Fruit fly (Drosophila melanogaster) whole organism, embryonic: Measurements from ENCODE around the gene CG42820.

ENCODE experiments used
- Aef1 ChIP-seq: fragments of 200-800 bp; sonication (Bioruptor generic); IDR thresholded peaks from 3 replicates; pipeline ENCODE4 v1.3.6; 2022; ENCODE audit warnings: missing biosample characterization, missing genetic modification characterization
- Asciz ChIP-seq: fragments of 200-800 bp; sonication (Bioruptor generic); optimal IDR thresholded peaks from 2 replicates; lab custom pipeline; 2017; ENCODE audit warnings: missing biosample characterization, mild to moderate bottlenecking, missing genetic modification characterization, missing genetic modification reagents
- Awh ChIP-seq: fragments of 200-800 bp; sonication (Bioruptor generic); IDR thresholded peaks from 2 replicates; pipeline ENCODE4, ENCODE4 v1.3.6; 2022; ENCODE audit warnings: missing biosample characterization, missing genetic modification characterization
- B-H1 ChIP-seq: fragments of 200-800 bp; sonication (Bioruptor generic); IDR thresholded peaks from 3 replicates; pipeline ENCODE4 v1.3.6; 2022; ENCODE audit warnings: missing biosample characterization, missing genetic modification characterization
- BEAF-32 ChIP-seq: fragments of 200-800 bp; sonication (Bioruptor generic); optimal IDR thresholded peaks from 3 replicates; lab custom pipeline; 2017; ENCODE audit warnings: missing biosample characterization, missing genetic modification characterization, mild to moderate bottlenecking, moderate library complexity, missing genetic modification reagents
- Blimp-1 ChIP-seq: fragments of 200-800 bp; sonication (Bioruptor generic); optimal IDR thresholded peaks from 3 replicates; lab custom pipeline; 2018; ENCODE audit warnings: missing biosample characterization, missing genetic modification characterization, mild to moderate bottlenecking, moderate library complexity, missing genetic modification reagents
- CG1024 ChIP-seq: fragments of 200-800 bp; sonication (Bioruptor generic); IDR thresholded peaks from 2 replicates; pipeline ENCODE4 v1.3.6; 2022; ENCODE audit warnings: missing biosample characterization, missing genetic modification characterization
- CG11504 ChIP-seq: fragments of 200-800 bp; sonication (Bioruptor generic); optimal IDR thresholded peaks from 3 replicates; lab custom pipeline; 2019; ENCODE audit warnings: missing biosample characterization, mild to moderate bottlenecking, missing genetic modification characterization, moderate library complexity
- CG14014 ChIP-seq: fragments of 200-800 bp; sonication (Bioruptor generic); IDR thresholded peaks from 2 replicates; pipeline ENCODE4 v1.3.6; 2022; ENCODE audit warnings: missing biosample characterization, missing genetic modification characterization
- CG14860 ChIP-seq: fragments of 200-800 bp; sonication (Bioruptor generic); IDR thresholded peaks from 3 replicates; pipeline ENCODE4 v1.3.6; 2022; ENCODE audit warnings: missing biosample characterization, missing genetic modification characterization; ENCODE audit not compliant: partially characterized antibody
- CG1529 ChIP-seq: fragments of 200-800 bp; sonication (Bioruptor generic); optimal IDR thresholded peaks from 3 replicates; lab custom pipeline; 2018; ENCODE audit warnings: missing biosample characterization, missing genetic modification characterization
- CG15479 ChIP-seq: fragments of 200-800 bp; sonication (Bioruptor generic); optimal IDR thresholded peaks from 3 replicates; lab custom pipeline; 2019; ENCODE audit warnings: missing biosample characterization, mild to moderate bottlenecking, missing genetic modification characterization, moderate library complexity
- CG15514 ChIP-seq: fragments of 200-800 bp; sonication (Bioruptor generic); optimal IDR thresholded peaks from 3 replicates; lab custom pipeline; 2017; ENCODE audit warnings: missing biosample characterization, missing genetic modification characterization, mild to moderate bottlenecking, moderate library complexity, missing genetic modification reagents
- CG15601 ChIP-seq: fragments of 200-800 bp; sonication (Bioruptor generic); optimal IDR thresholded peaks from 3 replicates; lab custom pipeline; 2019; ENCODE audit warnings: missing biosample characterization, mild to moderate bottlenecking, missing genetic modification characterization, moderate library complexity
- CG15696 ChIP-seq: fragments of 200-800 bp; sonication (Bioruptor generic); optimal IDR thresholded peaks from 2 replicates; lab custom pipeline; 2019; ENCODE audit warnings: missing biosample characterization, mild to moderate bottlenecking, missing genetic modification characterization, moderate library complexity
- CG16813 ChIP-seq: fragments of 200-800 bp; sonication (Bioruptor generic); IDR thresholded peaks from 3 replicates; pipeline ENCODE4 v1.3.6; 2022; ENCODE audit warnings: missing biosample characterization, missing genetic modification characterization; ENCODE audit not compliant: partially characterized antibody
- CG18262 ChIP-seq: fragments of 200-800 bp; optimal IDR thresholded peaks from 3 replicates; lab custom pipeline; 2019; ENCODE audit warnings: missing biosample characterization, mild to moderate bottlenecking, missing genetic modification characterization, moderate library complexity
- CG2199 ChIP-seq: fragments of 200-800 bp; sonication (Bioruptor generic); IDR thresholded peaks from 3 replicates; pipeline ENCODE4 v1.3.6; 2022; ENCODE audit warnings: missing biosample characterization, missing genetic modification characterization
- CG2678 ChIP-seq: fragments of 200-800 bp; sonication (Bioruptor generic); optimal IDR thresholded peaks from 3 replicates; lab custom pipeline; 2019; ENCODE audit warnings: missing biosample characterization, mild to moderate bottlenecking, missing genetic modification characterization, moderate library complexity
- CG4360 ChIP-seq: fragments of 200-800 bp; sonication (Bioruptor generic); IDR thresholded peaks from 2 replicates; pipeline ENCODE4 v1.3.6; 2022; ENCODE audit warnings: missing biosample characterization, missing genetic modification characterization
- CG8944 ChIP-seq: fragments of 200-800 bp; sonication (Bioruptor generic); optimal IDR thresholded peaks from 3 replicates; lab custom pipeline; 2016; ENCODE audit warnings: missing biosample characterization, missing genetic modification characterization
- Deaf1 ChIP-seq: fragments of 200-800 bp; optimal IDR thresholded peaks from 3 replicates; lab custom pipeline; 2019; ENCODE audit warnings: missing biosample characterization, mild to moderate bottlenecking, missing genetic modification characterization, moderate library complexity
- Dip2 ChIP-seq: fragments of 200-800 bp; sonication (Bioruptor generic); IDR thresholded peaks from 2 replicates; pipeline ENCODE4 v1.3.6; 2022; ENCODE audit warnings: missing biosample characterization, missing genetic modification characterization
- Drgx ChIP-seq: fragments of 200-800 bp; sonication (Bioruptor generic); IDR thresholded peaks from 2 replicates; pipeline ENCODE4 v1.3.6; 2022; ENCODE audit warnings: missing biosample characterization, missing genetic modification characterization
- E2f2 ChIP-seq: fragments of 200-800 bp; sonication (Bioruptor generic); IDR thresholded peaks from 2 replicates; pipeline ENCODE4 v1.3.6; 2022; ENCODE audit warnings: missing biosample characterization, missing genetic modification characterization
- ERR ChIP-seq: fragments of 200-800 bp; sonication (Bioruptor generic); optimal IDR thresholded peaks from 2 replicates; lab custom pipeline; 2016; ENCODE audit warnings: missing biosample characterization, missing genetic modification characterization
- Eip74EF ChIP-seq, 2 experiments: fragments of 200-800 bp in 1 of 2; fragments of >200 bp in 1 of 2; sonication (Bioruptor generic) in 1 of 2; optimal IDR thresholded peaks; 2 replicates each; lab custom pipeline; 2017 to 2019; ENCODE audit warnings: missing biosample characterization in 2 of 2, missing genetic modification characterization in 2 of 2, mild to moderate bottlenecking in 1 of 2, moderate library complexity in 1 of 2
- GATAe ChIP-seq: fragments of 200-800 bp; sonication (Bioruptor generic); conservative IDR thresholded peaks from 2 replicates; pipeline ENCODE4 v1.3.6; 2022; ENCODE audit warnings: missing biosample characterization, missing genetic modification characterization
- HmgD ChIP-seq: fragments of 200-800 bp; sonication (Bioruptor generic); optimal IDR thresholded peaks from 3 replicates; lab custom pipeline; 2016; ENCODE audit warnings: missing biosample characterization, missing genetic modification characterization
- Mad ChIP-seq: fragments of 200-800 bp; sonication (Bioruptor generic); optimal IDR thresholded peaks from 2 replicates; lab custom pipeline; 2016; ENCODE audit warnings: missing biosample characterization, missing genetic modification characterization
- Med ChIP-seq: fragments of 200-800 bp; sonication (Bioruptor generic); peaks from one replicate; lab custom pipeline; 2016; ENCODE audit warnings: missing biosample characterization, missing genetic modification characterization, mild to moderate bottlenecking, inconsistent platforms, moderate library complexity
- NC2β ChIP-seq: fragments of 200-800 bp; sonication (Bioruptor generic); optimal IDR thresholded peaks from 2 replicates; lab custom pipeline; 2016; ENCODE audit warnings: missing biosample characterization, missing genetic modification characterization
- Sry-δ ChIP-seq: fragments of 200-800 bp; sonication (Bioruptor generic); optimal IDR thresholded peaks from 2 replicates; lab custom pipeline; 2016; ENCODE audit warnings: missing biosample characterization, missing genetic modification characterization
- TFAM ChIP-seq: fragments of 200-800 bp; sonication (Bioruptor generic); optimal IDR thresholded peaks from 2 replicates; lab custom pipeline; 2017; ENCODE audit warnings: missing biosample characterization, missing genetic modification characterization, inconsistent platforms
- Usf ChIP-seq: fragments of 200-800 bp; sonication (Bioruptor generic); optimal IDR thresholded peaks from 2 replicates; lab custom pipeline; 2017; ENCODE audit warnings: missing genotype, missing biosample characterization, missing genetic modification characterization
- bbx ChIP-seq: fragments of 200-800 bp; sonication (Bioruptor generic); IDR thresholded peaks from 2 replicates; pipeline ENCODE4 v1.3.6; 2022; ENCODE audit warnings: missing biosample characterization, missing genetic modification characterization; ENCODE audit not compliant: partially characterized antibody
- dan ChIP-seq: fragments of 200-800 bp; sonication (Bioruptor generic); IDR thresholded peaks from 2 replicates; pipeline ENCODE4 v1.3.6; 2022; ENCODE audit warnings: missing biosample characterization, missing genetic modification characterization
- danr ChIP-seq: fragments of 200-800 bp; sonication (Bioruptor generic); IDR thresholded peaks from 2 replicates; pipeline ENCODE4 v1.3.6; 2022; ENCODE audit warnings: missing biosample characterization, missing genetic modification characterization
- gce ChIP-seq: fragments of 200-800 bp; sonication (Bioruptor generic); IDR thresholded peaks from 3 replicates; pipeline ENCODE4 v1.3.6; 2022; ENCODE audit warnings: missing biosample characterization, missing genetic modification characterization
- grn ChIP-seq: fragments of 200-800 bp; sonication (Bioruptor generic); optimal IDR thresholded peaks from 3 replicates; lab custom pipeline; 2017; ENCODE audit warnings: missing biosample characterization, missing genetic modification characterization
- hb ChIP-seq: fragments of 200-800 bp; sonication (Bioruptor generic); IDR thresholded peaks from 3 replicates; pipeline ENCODE4 v1.3.6; 2022; ENCODE audit warnings: missing biosample characterization, missing genetic modification characterization; ENCODE audit not compliant: partially characterized antibody
- psq ChIP-seq: fragments of 200-800 bp; sonication (Bioruptor generic); optimal IDR thresholded peaks from 2 replicates; lab custom pipeline; 2017; ENCODE audit warnings: missing biosample characterization, missing genetic modification characterization
- pzg ChIP-seq: fragments of 200-800 bp; sonication (Bioruptor generic); optimal IDR thresholded peaks from 3 replicates; lab custom pipeline; 2018; ENCODE audit warnings: missing biosample characterization, mild to moderate bottlenecking, missing genetic modification characterization, moderate library complexity
- seq ChIP-seq: fragments of 200-800 bp; sonication (Bioruptor generic); IDR thresholded peaks from 2 replicates; pipeline ENCODE4 v1.3.6; 2022; ENCODE audit warnings: missing biosample characterization, missing genetic modification characterization
- shn ChIP-seq: fragments of 200-800 bp; sonication (Bioruptor generic); optimal IDR thresholded peaks from 3 replicates; lab custom pipeline; 2016; ENCODE audit warnings: missing biosample characterization, missing genetic modification characterization
- sim ChIP-seq: fragments of 200-800 bp; sonication (Bioruptor generic); IDR thresholded peaks from 2 replicates; pipeline ENCODE4 v1.3.6; 2022; ENCODE audit warnings: missing biosample characterization, missing genetic modification characterization
- stc ChIP-seq: fragments of 200-800 bp; sonication (Bioruptor generic); IDR thresholded peaks from 2 replicates; pipeline ENCODE4 v1.3.6; 2022; ENCODE audit warnings: missing biosample characterization, missing genetic modification characterization
- stwl ChIP-seq: fragments of 200-800 bp; sonication (Bioruptor generic); optimal IDR thresholded peaks from 3 replicates; lab custom pipeline; 2018; ENCODE audit warnings: missing biosample characterization, mild to moderate bottlenecking, missing genetic modification characterization, moderate library complexity
- trem ChIP-seq: fragments of 200-800 bp; optimal IDR thresholded peaks from 3 replicates; lab custom pipeline; 2019; ENCODE audit warnings: missing biosample characterization, mild to moderate bottlenecking, missing genetic modification characterization, moderate library complexity
- vvl ChIP-seq: fragments of 200-800 bp; sonication (Bioruptor generic); IDR thresholded peaks from 2 replicates; pipeline ENCODE4 v1.3.6; 2022; ENCODE audit warnings: missing biosample characterization, missing genetic modification characterization

Gene CG42820

dm6 chr2L:8399863-8400598 lies 7.8 kb upstream of the CG42820 start, which contains the start of gene CG31898 (continued):
- TF ChIP-seq stwl (peak; percentile 58), psq (GFP tag; lab: Kevin White, UChicago) (no peak), CG15601 (no peak), pzg (peak; percentile 43), shn (GFP tag; lab: Kevin White, UChicago) (no peak), NC2β (GFP tag; lab: Kevin White, UChicago) (no peak), Sry-δ (GFP tag; lab: Kevin White, UChicago) (no peak), CG16813 (GFP tag; lab: Robert Waterston, UW) (no peak), seq (no peak), vvl (no peak), Mad (GFP tag; lab: Kevin White, UChicago) (no peak), CG15514 (GFP tag; lab: Kevin White, UChicago) (peak; percentile 16), trem (peak; percentile 21), CG2678 (tag; lab: Kevin White, UChicago) (no peak), CG18262 (tag; lab: Kevin White, UChicago) (no peak), Med (GFP tag; lab: Kevin White, UChicago) (no peak), grn (no peak), Blimp-1 (GFP tag; lab: Kevin White, UChicago) (no peak), Aef1 (GFP tag; lab: Robert Waterston, UW) (no peak), Deaf1 (tag; lab: Kevin White, UChicago) (no peak), CG15696 (tag; lab: Kevin White, UChicago) (no peak), gce (GFP tag; lab: Robert Waterston, UW) (no peak), CG1529 (GFP tag; lab: Kevin White, UChicago) (no peak), stc (GFP tag; lab: Robert Waterston, UW) (no peak), sim (GFP tag; lab: Robert Waterston, UW) (no peak), CG11504 (tag; lab: Kevin White, UChicago) (no peak), hb (no peak), CG14014 (GFP tag; lab: Robert Waterston, UW) (no peak), CG2199 (no peak), ERR (no peak), bbx (peak; percentile 9; the same call in 1 of the 2 replicates), Eip74EF (GFP tag; optimal IDR thresholded peaks at IDR 0.05; lab: Kevin White, UChicago) (no peak), CG14860 (no peak), Drgx (GFP tag; lab: Robert Waterston, UW) (no peak), TFAM (GFP tag; lab: Kevin White, UChicago) (no peak), CG8944 (GFP tag; lab: Kevin White, UChicago) (no peak), B-H1 (GFP tag; lab: Robert Waterston, UW) (no peak), CG1024 (no peak), GATAe (no peak), CG4360 (GFP tag; lab: Robert Waterston, UW) (no peak), BEAF-32 (peak; percentile 34), Dip2 (GFP tag; lab: Robert Waterston, UW) (no peak), CG15479 (GFP tag; lab: Kevin White, UChicago) (no peak), Usf (GFP tag; lab: Kevin White, UChicago) (no peak), dan (GFP tag; lab: Robert Waterston, UW) (no peak), danr (GFP tag; lab: Robert Waterston, UW) (no peak), Awh (no peak), HmgD (GFP tag; lab: Kevin White, UChicago) (no peak), E2f2 (peak; percentile 94), Asciz (no peak)
